Worm (Caenorhabditis elegans): ENCODE results near the gene sru-28.

Gene sru-28

DNA sequence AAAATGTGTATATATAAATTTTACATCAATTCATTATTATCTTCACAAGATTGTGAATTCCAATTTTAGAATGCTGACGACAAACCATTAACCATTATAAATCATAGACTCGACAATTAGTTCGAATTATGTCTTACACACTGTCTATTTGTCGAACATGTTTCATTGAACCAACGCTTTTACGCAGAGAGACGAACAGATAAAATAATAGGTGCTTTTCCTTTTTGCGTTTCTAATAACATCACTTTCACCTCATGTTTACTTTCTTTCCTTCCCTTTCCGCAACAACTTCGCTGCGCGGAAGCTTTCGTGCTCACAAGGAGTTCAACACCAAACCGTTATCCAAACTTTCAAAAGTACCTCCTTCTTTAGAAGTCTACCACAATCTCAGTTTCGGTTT, 41.7 kb downstream of the sru-28 start, which contains the start of gene F52F10.2:
Gene F52F10.2 (plus strand): TSS at position 301 of the 400 bp plus-strand sequence.
- no peak for TF ChIP-seq elt-3 (tag; optimal IDR thresholded peaks at IDR 0.05)
- TF ChIP-seq ces-1 (GFP tag; optimal IDR thresholded peaks at IDR 0.05), result no peak
- no peak for TF ChIP-seq nhr-76 (tag; optimal IDR thresholded peaks at IDR 0.05)
- no peak for TF ChIP-seq ztf-11 (tag; optimal IDR thresholded peaks at IDR 0.05)
- no peak for TF ChIP-seq nhr-237 (tag; optimal IDR thresholded peaks at IDR 0.05)
- no peak for TF ChIP-seq nhr-12 (tag; optimal IDR thresholded peaks at IDR 0.05)
- no peak for TF ChIP-seq mab-5 (tag; optimal IDR thresholded peaks at IDR 0.05)
- no peak for TF ChIP-seq zip-8 (tag; optimal IDR thresholded peaks at IDR 0.05)
- TF ChIP-seq lin-32 (GFP tag; optimal IDR thresholded peaks at IDR 0.05), result no peak

- TF ChIP-seq M03D4.4 (tag; optimal IDR thresholded peaks at IDR 0.05), result no peak
- no peak for TF ChIP-seq mep-1 (tag; optimal IDR thresholded peaks at IDR 0.05)
- TF ChIP-seq elt-1 (tag; optimal IDR thresholded peaks at IDR 0.05; ENCODE audit: borderline replicate concordance, insufficient read depth), result no peak
- TF ChIP-seq sem-2 (GFP tag; optimal IDR thresholded peaks at IDR 0.05), result no peak
- TF ChIP-seq ztf-11 (tag; optimal IDR thresholded peaks at IDR 0.05), result no peak
- no peak for TF ChIP-seq tbx-8 (GFP tag; optimal IDR thresholded peaks at IDR 0.05)
- no peak for TF ChIP-seq sptf-1 (tag; optimal IDR thresholded peaks at IDR 0.05)
- no peak for TF ChIP-seq nhr-28 (tag; optimal IDR thresholded peaks at IDR 0.05)
- no peak for TF ChIP-seq nhr-12 (tag; optimal IDR thresholded peaks at IDR 0.05)
- no peak for TF ChIP-seq flh-1 (GFP tag; optimal IDR thresholded peaks at IDR 0.05)
- TF ChIP-seq ces-1 (GFP tag; optimal IDR thresholded peaks at IDR 0.05), result no peak
- TF ChIP-seq lin-32 (GFP tag; optimal IDR thresholded peaks at IDR 0.05), result no peak
- TF ChIP-seq ham-2 (GFP tag; optimal IDR thresholded peaks at IDR 0.05), result no peak
- no peak for TF ChIP-seq unc-39 (tag; optimal IDR thresholded peaks at IDR 0.05)
- no peak for TF ChIP-seq drap-1 (GFP tag; optimal IDR thresholded peaks at IDR 0.05)
- no peak for TF ChIP-seq mls-2 (tag; optimal IDR thresholded peaks at IDR 0.05)
- no peak for TF ChIP-seq unc-62 (GFP tag; optimal IDR thresholded peaks at IDR 0.05)
- TF ChIP-seq cnd-1 (tag; optimal IDR thresholded peaks at IDR 0.05), result no peak
Measured at ce11 chrV:1550697-1551096, 44.6 kb downstream of the sru-28 start.

ce11 chrV:1551143-1551542, 45.0 kb downstream of the sru-28 start:
- no peak for TF ChIP-seq cnd-1 (tag; optimal IDR thresholded peaks at IDR 0.05)
- TF ChIP-seq elt-3 (tag; optimal IDR thresholded peaks at IDR 0.05), result no peak
- no peak for TF ChIP-seq lin-32 (GFP tag; optimal IDR thresholded peaks at IDR 0.05)
- no peak for TF ChIP-seq pha-4 (tag; optimal IDR thresholded peaks at IDR 0.05)
- no peak for TF ChIP-seq ceh-83 (GFP tag; optimal IDR thresholded peaks at IDR 0.05)
- no peak for TF ChIP-seq zip-8 (tag; optimal IDR thresholded peaks at IDR 0.05)
- no peak for TF ChIP-seq mls-2 (tag; optimal IDR thresholded peaks at IDR 0.05)
- no peak for TF ChIP-seq bed-3 (GFP tag; optimal IDR thresholded peaks at IDR 0.05)
- TF ChIP-seq nhr-237 (tag; optimal IDR thresholded peaks at IDR 0.05), result no peak
- TF ChIP-seq drap-1 (GFP tag; optimal IDR thresholded peaks at IDR 0.05), result no peak
- TF ChIP-seq lsy-2 (tag; optimal IDR thresholded peaks at IDR 0.05), result no peak
- no peak for TF ChIP-seq blmp-1 (tag; optimal IDR thresholded peaks at IDR 0.05)
- no peak for TF ChIP-seq ceh-39 (tag; optimal IDR thresholded peaks at IDR 0.05)
- TF ChIP-seq nhr-28 (tag; optimal IDR thresholded peaks at IDR 0.05), result no peak

ce11 chrV:1553004-1553403, 46.9 kb downstream of the sru-28 start, which contains the start of gene srsx-8:
Gene srsx-8 (minus strand): TSS chrV:1553104.
- TF ChIP-seq nhr-2 (tag; optimal IDR thresholded peaks at IDR 0.05) (no peak), mab-5 (tag; optimal IDR thresholded peaks at IDR 0.05) (no peak), unc-120 (tag; optimal IDR thresholded peaks at IDR 0.05; ENCODE audit: poor library complexity, severe bottlenecking) (no peak), lsy-2 (tag; optimal IDR thresholded peaks at IDR 0.05) (no peak), nhr-12 (tag; optimal IDR thresholded peaks at IDR 0.05) (no peak), blmp-1 (tag; optimal IDR thresholded peaks at IDR 0.05) (no peak), nhr-28 (tag; optimal IDR thresholded peaks at IDR 0.05) (no peak), elt-1 (tag; optimal IDR thresholded peaks at IDR 0.05; ENCODE audit: borderline replicate concordance, insufficient read depth) (no peak), ceh-39 (tag; optimal IDR thresholded peaks at IDR 0.05) (no peak), elt-3 (tag; optimal IDR thresholded peaks at IDR 0.05) (no peak)

DNA sequence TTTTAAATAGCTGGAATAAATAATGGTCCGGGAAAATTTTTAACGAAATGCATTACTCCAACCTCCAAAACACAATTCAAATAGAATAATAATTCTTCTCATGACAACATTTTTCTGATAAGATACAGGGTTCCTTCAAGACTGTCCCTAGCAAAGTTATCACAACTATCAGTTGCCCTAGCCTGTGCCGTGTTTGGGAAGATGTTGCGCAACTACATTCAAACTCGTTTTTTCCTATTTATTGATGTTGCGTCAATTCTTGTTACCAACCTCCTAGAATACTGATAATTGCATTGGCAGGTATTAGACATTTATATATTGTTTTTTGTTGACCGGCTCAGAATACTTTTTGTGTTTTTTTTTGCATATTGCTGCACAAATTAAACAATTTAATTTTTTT, 49.0 kb downstream of the sru-28 start:
- TF ChIP-seq zip-8 (tag; optimal IDR thresholded peaks at IDR 0.05) (peak; percentile 93), cnd-1 (tag; optimal IDR thresholded peaks at IDR 0.05) (no peak)
